Worm (Caenorhabditis elegans) whole organism, L4/young adult: ENCODE data around the gene nlp-80.

ENCODE experiments used
- W03F9.2 ChIP-seq: fragments of 150-350 bp; optimal IDR thresholded peaks from 2 replicates; lab custom pipeline; 2014; ENCODE audit warnings: missing biosample characterization, missing genetic modification characterization
- him-1 ChIP-seq: sonication (generic microtip); optimal IDR thresholded peaks from 2 replicates; lab custom pipeline; 2016; ENCODE audit warnings: missing genotype, missing genetic modification reagents, missing genetic modification characterization, missing compliant biosample characterization

DNA sequence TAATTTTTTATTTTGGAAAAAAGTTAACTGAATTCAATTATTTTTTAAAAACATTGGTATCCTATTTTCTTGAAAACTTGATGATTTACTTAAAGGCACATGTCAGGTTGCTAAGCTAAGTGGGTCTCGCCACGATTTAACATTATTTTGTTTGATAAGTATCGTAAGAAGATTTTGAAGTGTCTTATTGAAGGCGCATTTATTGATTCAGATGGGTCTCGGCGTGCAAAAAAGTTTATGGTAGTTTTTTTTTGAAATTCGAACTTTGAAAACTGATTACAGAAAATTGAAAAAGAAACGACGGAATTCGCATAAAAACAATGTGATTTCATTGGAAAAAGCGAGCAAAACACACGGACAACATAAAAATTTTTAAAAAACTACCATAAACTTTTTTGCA, 17.6 kb upstream of the nlp-80 start:
- no peak for TF ChIP-seq W03F9.2 (tag; lab: Kevin White, UChicago)
- no peak for TF ChIP-seq him-1 (tag; lab: Kevin White, UChicago)
